Worm (Caenorhabditis elegans): ENCODE results near the gene xpd-1.

xpd-1 gene

DNA sequence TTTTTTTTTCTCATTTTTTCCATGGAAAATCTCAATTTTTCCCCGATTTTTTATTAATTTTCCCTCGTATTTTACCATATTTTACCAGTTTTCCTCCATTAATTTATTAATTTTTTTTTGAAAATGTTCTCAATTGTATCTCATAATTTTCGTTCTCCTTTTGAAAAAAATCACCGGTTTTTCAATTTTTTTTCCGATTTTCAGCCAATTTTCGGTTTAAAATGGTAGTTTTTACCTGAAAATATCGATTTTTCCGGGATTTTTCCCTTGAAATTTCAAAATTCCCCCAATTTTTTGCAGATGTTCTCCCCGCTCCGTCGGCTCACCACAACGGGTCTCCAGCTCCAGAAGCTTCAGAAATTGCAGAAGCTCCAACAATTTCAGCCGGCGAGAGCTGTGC, 18.9 kb downstream of the xpd-1 start, which contains the start of gene taco-1:
TSS of gene taco-1 (plus strand) at position 301 of the 400 bp plus-strand sequence.
- TF ChIP-seq nhr-27 (tag; optimal IDR thresholded peaks at IDR 0.05), result no peak
- no peak for TF ChIP-seq attf-6 (GFP tag; IDR thresholded peaks at IDR 0.05)
- no peak for TF ChIP-seq bed-2 (GFP tag; IDR thresholded peaks at IDR 0.05)
- TF ChIP-seq sdz-38 (tag; optimal IDR thresholded peaks at IDR 0.05), result no peak
- TF ChIP-seq let-607 (tag; optimal IDR thresholded peaks at IDR 0.05), result no peak
- TF ChIP-seq egl-44 (GFP tag; IDR thresholded peaks at IDR 0.05), result no peak
- no peak for TF ChIP-seq lsl-1 (GFP tag; optimal IDR thresholded peaks at IDR 0.05)
- no peak for TF ChIP-seq snpc-1.1 (tag; optimal IDR thresholded peaks at IDR 0.05; ENCODE audit: insufficient read depth)

DNA sequence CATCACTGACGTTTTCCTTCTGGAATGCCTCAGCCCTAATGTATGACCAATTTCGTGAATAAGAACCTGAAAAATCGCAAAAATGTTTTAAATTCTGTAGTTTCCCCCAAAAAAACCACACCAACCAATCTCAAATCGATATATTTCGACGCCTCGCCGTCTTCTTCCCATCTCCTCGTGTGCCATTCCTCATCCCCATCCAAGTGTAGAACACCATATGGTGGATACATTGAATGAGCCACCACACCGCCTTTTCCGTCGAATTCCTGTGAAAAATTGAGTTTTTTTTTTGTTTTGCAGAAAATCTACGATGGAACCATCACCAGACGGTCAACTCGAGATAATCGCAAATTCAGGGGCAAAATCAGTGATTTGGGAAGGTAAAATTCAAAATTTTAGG, 27.4 kb downstream of the xpd-1 start, which contains the start of gene Y50D7A.1:
TSS of gene Y50D7A.1 (plus strand) at position 301 of the 400 bp plus-strand sequence.
- no peak for TF ChIP-seq pha-4 (tag; optimal IDR thresholded peaks at IDR 0.05)
- no peak for TF ChIP-seq F52B5.7 (tag; optimal IDR thresholded peaks at IDR 0.05)
- no peak for TF ChIP-seq snpc-4 (GFP tag; optimal IDR thresholded peaks at IDR 0.05)
- no peak for TF ChIP-seq snpc-4 (tag; optimal IDR thresholded peaks at IDR 0.05)
- TF ChIP-seq nhr-120 (GFP tag; IDR thresholded peaks at IDR 0.05), result no peak
- no peak for TF ChIP-seq ztf-22 (GFP tag; optimal IDR thresholded peaks at IDR 0.05)
- no peak for TF ChIP-seq nfya-2 (GFP tag; IDR thresholded peaks at IDR 0.05)
- no peak for TF ChIP-seq rpc-1 (optimal IDR thresholded peaks at IDR 0.05)
- no peak for TF ChIP-seq rpc-1 (tag; optimal IDR thresholded peaks at IDR 0.05)
- no peak for TF ChIP-seq snpc-3.4 (tag; optimal IDR thresholded peaks at IDR 0.05)
- no peak for TF ChIP-seq ceh-100 (GFP tag; IDR thresholded peaks at IDR 0.05)
- no peak for TF ChIP-seq Y56A3A.18 (GFP tag; IDR thresholded peaks at IDR 0.05)
- no peak for TF ChIP-seq unc-130 (GFP tag; optimal IDR thresholded peaks at IDR 0.05)
- no peak for TF ChIP-seq ama-1 (optimal IDR thresholded peaks at IDR 0.05)
- TF ChIP-seq ama-1 (GFP tag; optimal IDR thresholded peaks at IDR 0.05), result no peak

DNA sequence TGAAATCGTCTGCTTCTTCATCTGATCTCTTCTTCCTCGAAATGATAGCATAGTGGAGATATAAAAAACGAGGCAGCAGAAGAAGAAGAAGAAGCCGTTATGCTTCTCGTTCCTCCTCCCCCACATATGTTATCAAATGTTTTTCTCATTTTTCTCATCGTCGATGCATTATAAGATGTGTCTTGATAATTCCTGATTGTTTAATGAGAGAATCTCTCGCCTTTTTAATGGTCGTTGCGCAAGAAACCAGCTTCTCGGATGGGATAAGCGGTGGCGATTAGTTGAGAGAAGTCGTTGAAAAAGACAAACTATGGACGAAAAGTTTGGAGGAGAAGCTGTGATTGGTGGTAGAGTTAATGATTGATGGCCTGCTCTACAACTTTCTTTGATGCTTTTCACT, 29.6 kb downstream of the xpd-1 start, which contains the start of gene Y50D7A.13:
TSS of gene Y50D7A.13 (minus strand) at position 101 of the 400 bp plus-strand sequence.
- no peak for TF ChIP-seq mes-4 (tag; optimal IDR thresholded peaks at IDR 0.05)
- no peak for TF ChIP-seq rpc-1 (optimal IDR thresholded peaks at IDR 0.05)
- TF ChIP-seq rpc-1 (tag; optimal IDR thresholded peaks at IDR 0.05), result no peak
- TF ChIP-seq rec-8 (tag; optimal IDR thresholded peaks at IDR 0.05), result no peak
- TF ChIP-seq D2030.7 (GFP tag; IDR thresholded peaks at IDR 0.05), result no peak
- TF ChIP-seq lin-26 (GFP tag; IDR thresholded peaks at IDR 0.05), result no peak
- TF ChIP-seq ekl-4 (GFP tag; IDR thresholded peaks at IDR 0.05), result no peak
- TF ChIP-seq tlf-1 (GFP tag; optimal IDR thresholded peaks at IDR 0.05), result no peak
- no peak for TF ChIP-seq K12H6.12 (tag; optimal IDR thresholded peaks at IDR 0.05)
- TF ChIP-seq B0261.1 (tag; optimal IDR thresholded peaks at IDR 0.05), result no peak
- no peak for TF ChIP-seq lin-54 (GFP tag; optimal IDR thresholded peaks at IDR 0.05)
- no peak for TF ChIP-seq hsf-1 (GFP tag; IDR thresholded peaks at IDR 0.05)
- TF ChIP-seq K11D2.4 (GFP tag; IDR thresholded peaks at IDR 0.05), result no peak
- TF ChIP-seq attf-6 (GFP tag; IDR thresholded peaks at IDR 0.05), result no peak

DNA sequence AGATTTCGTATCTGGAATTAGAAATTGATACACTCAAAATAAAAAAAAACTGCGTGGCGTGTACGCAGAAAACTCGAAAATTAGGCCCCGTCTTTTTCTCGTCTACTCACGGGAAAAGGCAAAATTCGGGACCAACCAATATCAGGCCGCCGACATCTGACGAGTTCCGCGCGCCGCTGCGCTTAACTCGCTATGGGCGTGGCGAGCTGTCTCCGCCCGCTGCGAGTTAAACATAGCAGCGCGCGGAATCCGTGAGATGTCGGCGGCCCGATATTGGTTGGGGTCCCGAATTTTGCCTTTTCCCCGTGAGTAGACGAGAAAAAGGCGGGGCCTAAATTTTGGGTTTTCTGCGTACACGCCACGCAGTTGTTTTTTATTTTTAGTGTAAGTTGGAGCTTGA, 33.0 kb downstream of the xpd-1 start:
- TF ChIP-seq ceh-58 (GFP tag; IDR thresholded peaks at IDR 0.05) (0 out of 2 replicates have a peak, but pooled peaks have one; percentile 25), egrh-3 (GFP tag; IDR thresholded peaks at IDR 0.05) (0 out of 2 replicates have a peak, but pooled peaks have one; percentile 12), Y95B8A.8 (GFP tag; IDR thresholded peaks at IDR 0.05) (0 out of 2 replicates have a peak, but pooled peaks have one; percentile 13)
